Fruit fly (Drosophila melanogaster): ENCODE data around the gene Arl1.

Arl1 gene

DNA sequence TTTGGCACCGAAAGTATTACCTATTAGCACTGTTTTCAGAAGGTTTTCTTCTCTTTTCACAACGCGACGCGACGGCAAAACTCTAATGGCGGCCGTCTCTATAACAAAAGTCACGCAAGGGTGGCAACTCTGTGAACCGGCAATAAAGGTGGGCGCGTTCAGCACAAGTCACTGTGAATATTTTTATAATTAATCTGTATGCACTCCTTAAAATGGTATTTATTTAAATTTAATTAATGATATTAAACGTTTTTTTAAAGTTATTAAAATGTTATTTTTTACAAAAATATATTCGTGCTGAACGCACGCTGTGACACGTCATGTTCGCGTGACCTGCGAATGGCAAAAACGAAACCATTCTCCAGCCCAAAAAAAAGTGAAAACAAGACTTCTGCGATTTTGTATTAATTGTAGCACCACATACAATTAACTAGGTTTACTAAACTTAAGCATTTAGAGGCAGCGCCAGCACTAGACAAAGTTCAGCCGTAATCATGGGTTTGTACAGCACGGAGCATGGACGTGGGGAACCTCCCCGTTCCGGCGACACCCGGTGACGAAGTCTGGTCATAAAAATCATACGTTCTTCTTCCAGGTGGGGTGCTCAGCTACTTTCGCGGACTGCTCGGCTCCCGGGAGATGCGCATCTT lies at the start of gene Arl1, which contains the start of gene brm (continued):
- peak; percentile 98 for TF ChIP-seq CG18599 (GFP tag; optimal IDR thresholded peaks at IDR 0.05)
- TF ChIP-seq H2.0 (GFP tag; IDR thresholded peaks at IDR 0.05), result peak; percentile 99
- peak in 1 of 2 experiments; percentile 83 for TF ChIP-seq tll (GFP tag; optimal IDR thresholded peaks at IDR 0.05)
- TF ChIP-seq CG11093 (GFP tag; IDR thresholded peaks at IDR 0.05), result peak; percentile 98
- TF ChIP-seq hth (optimal IDR thresholded peaks at IDR 0.05), result no peak
- TF ChIP-seq CG12104 (GFP tag; optimal IDR thresholded peaks at IDR 0.05), result peak; percentile 98
- TF ChIP-seq onecut (GFP tag; IDR thresholded peaks at IDR 0.05), result peak; percentile 95
- TF ChIP-seq ase (GFP tag; IDR thresholded peaks at IDR 0.05), result peak; percentile 99
- TF ChIP-seq row (GFP tag; IDR thresholded peaks at IDR 0.05), result peak; percentile 100
- peak; percentile 64 for TF ChIP-seq BEAF-32 (GFP tag; optimal IDR thresholded peaks at IDR 0.05)
- peak; percentile 93 for TF ChIP-seq zfh2 (GFP tag; optimal IDR thresholded peaks at IDR 0.05)
- TF ChIP-seq sima (GFP tag; optimal IDR thresholded peaks at IDR 0.05), result peak; percentile 71
- TF ChIP-seq wor (GFP tag; IDR thresholded peaks at IDR 0.05), result peak; percentile 98
- TF ChIP-seq bab2 (GFP tag; optimal IDR thresholded peaks at IDR 0.05), result peak; percentile 88
- TF ChIP-seq jing (GFP tag; optimal IDR thresholded peaks at IDR 0.05), result peak; percentile 92
- TF ChIP-seq CG7987 (GFP tag; optimal IDR thresholded peaks at IDR 0.05), result peak; percentile 96
- no peak for TF ChIP-seq CG1832 (GFP tag; optimal IDR thresholded peaks at IDR 0.05)
- TF ChIP-seq YL-1 (GFP tag; optimal IDR thresholded peaks at IDR 0.05), result peak; percentile 99
- TF ChIP-seq CG6254 (GFP tag; optimal IDR thresholded peaks at IDR 0.05), result peak; percentile 93
- no peak for TF ChIP-seq prd (optimal IDR thresholded peaks at IDR 0.05)
- peak; percentile 99 for TF ChIP-seq prd (GFP tag; IDR thresholded peaks at IDR 0.05)
- TF ChIP-seq CG10431 (GFP tag; optimal IDR thresholded peaks at IDR 0.05), result peak; percentile 92
- TF ChIP-seq Taf1 (GFP tag; IDR thresholded peaks at IDR 0.05), result peak; percentile 97
- TF ChIP-seq CG33213 (GFP tag; optimal IDR thresholded peaks at IDR 0.05), result peak; percentile 74
- peak; percentile 98 for TF ChIP-seq grau (tag; optimal IDR thresholded peaks at IDR 0.05)
- peak; percentile 99 for TF ChIP-seq kay (GFP tag; optimal IDR thresholded peaks at IDR 0.05)
- TF ChIP-seq CG14965 (GFP tag; optimal IDR thresholded peaks at IDR 0.05; ENCODE audit: borderline replicate concordance), result no peak
- peak; percentile 86 for TF ChIP-seq Deaf1 (tag; optimal IDR thresholded peaks at IDR 0.05)
- TF ChIP-seq Bteb2 (GFP tag; optimal IDR thresholded peaks at IDR 0.05), result peak; percentile 88
- peak; percentile 90 for TF ChIP-seq ATbp (GFP tag; optimal IDR thresholded peaks at IDR 0.05)
- TF ChIP-seq CG4404 (GFP tag; IDR thresholded peaks at IDR 0.05), result peak; percentile 99
- TF ChIP-seq lab (GFP tag; optimal IDR thresholded peaks at IDR 0.05), result peak; percentile 99
- no peak for TF ChIP-seq Vsx1 (GFP tag; optimal IDR thresholded peaks at IDR 0.05)
- TF ChIP-seq CG10209 (GFP tag; optimal IDR thresholded peaks at IDR 0.05), result peak; percentile 98
- peak; percentile 99 for TF ChIP-seq caup (GFP tag; optimal IDR thresholded peaks at IDR 0.05; ENCODE audit: severe bottlenecking)
- peak in 1 of 3 experiments; percentile 97 for TF ChIP-seq lola (GFP tag; optimal IDR thresholded peaks at IDR 0.05)
- TF ChIP-seq Tbp (GFP tag; optimal IDR thresholded peaks at IDR 0.05), result no peak
- TF ChIP-seq Optix (GFP tag; IDR thresholded peaks at IDR 0.05), result peak; percentile 98
- TF ChIP-seq Lim3 (GFP tag; IDR thresholded peaks at IDR 0.05), result peak; percentile 95

DNA sequence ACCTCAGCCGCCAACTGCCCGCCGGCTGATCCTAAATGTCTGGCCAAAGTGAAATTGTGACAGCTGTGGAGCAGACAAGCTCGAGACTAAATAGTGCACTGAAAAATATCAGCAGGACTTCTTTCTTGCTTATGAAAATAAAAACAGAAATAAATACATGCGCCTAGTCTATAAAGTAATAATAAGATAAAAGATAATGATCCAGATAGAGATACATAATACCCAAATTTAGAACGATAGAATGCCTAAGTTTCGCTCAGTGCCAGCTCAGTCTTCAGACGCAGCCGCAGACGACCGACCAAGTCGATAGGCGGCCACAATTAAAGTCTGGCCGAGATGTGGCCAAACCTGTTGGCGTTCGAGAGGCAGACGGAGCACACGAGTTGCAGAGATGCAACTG lies 42.1 kb upstream of the Arl1 start:
- TF ChIP-seq CG15479 (GFP tag; optimal IDR thresholded peaks at IDR 0.05), result no peak
- TF ChIP-seq zfh1 (GFP tag; IDR thresholded peaks at IDR 0.05), result peak; percentile 77; the same call in 2 of the 3 replicates
- TF ChIP-seq CG1603 (tag; optimal IDR thresholded peaks at IDR 0.05), result peak; percentile 30
- peak; percentile 50; the same call in 1 of the 3 replicates for TF ChIP-seq so (GFP tag; IDR thresholded peaks at IDR 0.05)
- peak in 1 of 2 experiments; percentile 65 for TF ChIP-seq Eip74EF (GFP tag; optimal IDR thresholded peaks at IDR 0.05)
- peak; percentile 13 for TF ChIP-seq run (tag; optimal IDR thresholded peaks at IDR 0.05)
- peak; percentile 64 for TF ChIP-seq CG8924 (tag; optimal IDR thresholded peaks at IDR 0.05)
- TF ChIP-seq CG8388 (GFP tag; optimal IDR thresholded peaks at IDR 0.05), result peak; percentile 62
- TF ChIP-seq Sox100B (GFP tag; optimal IDR thresholded peaks at IDR 0.05), result peak; percentile 77
- no peak for TF ChIP-seq Stat92E (GFP tag; optimal IDR thresholded peaks at IDR 0.05)
- TF ChIP-seq grn (GFP tag; optimal IDR thresholded peaks at IDR 0.05), result no peak
- TF ChIP-seq CG16813 (GFP tag; IDR thresholded peaks at IDR 0.05; ENCODE audit: partially characterized antibody), result no peak
